Fruit fly (Drosophila melanogaster): ENCODE data around the gene CDK2AP1.

CDK2AP1 gene

dm6 chrX:11135840-11136586 is 1.6 kb upstream of the CDK2AP1 start:
- no peak for TF ChIP-seq CG17801 (GFP tag; optimal IDR thresholded peaks at IDR 0.05; ENCODE audit: partially characterized antibody)

dm6 chrX:11136587-11137512 is 809 bp upstream of the CDK2AP1 start, which contains the start of gene Klp10A:
TSS of gene Klp10A (minus strand) at chrX:11137118.
- no peak for TF ChIP-seq CG17801 (GFP tag; optimal IDR thresholded peaks at IDR 0.05; ENCODE audit: partially characterized antibody)

dm6 chrX:11140163-11140562 is 2.5 kb downstream of the CDK2AP1 start, which contains the start of gene ssp7:
TSS of gene ssp7 (minus strand) at chrX:11140263.
- no peak for TF ChIP-seq CG17801 (GFP tag; optimal IDR thresholded peaks at IDR 0.05; ENCODE audit: partially characterized antibody)

- TF ChIP-seq CG17801 (GFP tag; optimal IDR thresholded peaks at IDR 0.05; ENCODE audit: partially characterized antibody): no peak
Observed at dm6 chrX:11141785-11142591, 4.3 kb downstream of the CDK2AP1 start, which contains the start of the genes CG15199 and CG15202. TSS of gene CG15199 (minus strand) at chrX:11141835. TSS of gene CG15202 (plus strand) at chrX:11142541.

dm6 chrX:11143820-11144219 is 6.2 kb downstream of the CDK2AP1 start, which contains the start of gene CG15201:
TSS of gene CG15201 (plus strand) at chrX:11144120.
- no peak for TF ChIP-seq CG17801 (GFP tag; optimal IDR thresholded peaks at IDR 0.05; ENCODE audit: partially characterized antibody)

dm6 chrX:11144575-11144974 is 6.9 kb downstream of the CDK2AP1 start:
- TF ChIP-seq CG17801 (GFP tag; optimal IDR thresholded peaks at IDR 0.05; ENCODE audit: partially characterized antibody): no peak

- TF ChIP-seq CG17801 (GFP tag; optimal IDR thresholded peaks at IDR 0.05; ENCODE audit: partially characterized antibody): peak; percentile 34
Observed at dm6 chrX:11146598-11147176, 9.0 kb downstream of the CDK2AP1 start.

- no peak for TF ChIP-seq CG17801 (GFP tag; optimal IDR thresholded peaks at IDR 0.05; ENCODE audit: partially characterized antibody)
Observed at dm6 chrX:11147553-11148067, 10.0 kb downstream of the CDK2AP1 start.

- no peak for TF ChIP-seq CG17801 (GFP tag; optimal IDR thresholded peaks at IDR 0.05; ENCODE audit: partially characterized antibody)
Observed at dm6 chrX:11148272-11148835, 10.7 kb downstream of the CDK2AP1 start, which contains the start of gene Ran. TSS of gene Ran (minus strand) at chrX:11148716.

dm6 chrX:11149201-11149600 is 11.5 kb downstream of the CDK2AP1 start, which contains the start of gene Lint-1:
TSS of gene Lint-1 (plus strand) at chrX:11149323.
- TF ChIP-seq CG17801 (GFP tag; optimal IDR thresholded peaks at IDR 0.05; ENCODE audit: partially characterized antibody): no peak

- TF ChIP-seq CG17801 (GFP tag; optimal IDR thresholded peaks at IDR 0.05; ENCODE audit: partially characterized antibody): no peak
Observed at dm6 chrX:11153413-11153812, 15.8 kb downstream of the CDK2AP1 start.

- no peak for TF ChIP-seq CG17801 (GFP tag; optimal IDR thresholded peaks at IDR 0.05; ENCODE audit: partially characterized antibody)
Observed at dm6 chrX:11153826-11154510, 16.3 kb downstream of the CDK2AP1 start, which contains the start of the genes rtv and Dlic. TSS of gene rtv (minus strand) at chrX:11153990. TSS of gene Dlic (plus strand) at chrX:11154421.
